Fruit fly (Drosophila melanogaster) whole organism, prepupa: Measurements from ENCODE around the gene wnd.

Experiments
- Blimp-1 ChIP-seq: fragments of 200-800 bp; sonication (Bioruptor generic); optimal IDR thresholded peaks from 3 replicates; lab custom pipeline; 2017; ENCODE audit warnings: missing biosample characterization, missing genetic modification characterization, mild to moderate bottlenecking, moderate library complexity, missing genetic modification reagents
- CG10669 ChIP-seq: fragments of 200-800 bp; sonication (Bioruptor generic); optimal IDR thresholded peaks from 3 replicates; lab custom pipeline; 2018; ENCODE audit warnings: missing biosample characterization, mild to moderate bottlenecking, missing genetic modification characterization, moderate library complexity
- CG11294 ChIP-seq: fragments of 200-800 bp; sonication (Bioruptor generic); IDR thresholded peaks from 2 replicates; pipeline ENCODE4 v1.3.6; 2022; ENCODE audit warnings: missing biosample characterization, missing genetic modification characterization
- CG11902 ChIP-seq: fragments of 200-800 bp; sonication (Bioruptor generic); optimal IDR thresholded peaks from 3 replicates; lab custom pipeline; 2016; ENCODE audit warnings: missing biosample characterization, missing genetic modification characterization
- CG15336 ChIP-seq: fragments of 200-800 bp; sonication (Bioruptor generic); IDR thresholded peaks from 2 replicates; pipeline ENCODE4 v1.3.6; 2022; ENCODE audit warnings: missing biosample characterization, missing genetic modification characterization
- CG31627 ChIP-seq: fragments of 200-800 bp; sonication (Bioruptor generic); optimal IDR thresholded peaks from 3 replicates; lab custom pipeline; 2016; ENCODE audit warnings: missing biosample characterization, missing genetic modification characterization
- CG34406 ChIP-seq: fragments of 200-800 bp; sonication (Bioruptor generic); optimal IDR thresholded peaks from 3 replicates; lab custom pipeline; 2016; ENCODE audit warnings: missing biosample characterization, missing genetic modification characterization
- CG3919 ChIP-seq: fragments of 200-800 bp; sonication (Bioruptor generic); optimal IDR thresholded peaks from 3 replicates; lab custom pipeline; 2016; ENCODE audit warnings: missing biosample characterization, missing genetic modification characterization
- CG6163 ChIP-seq: fragments of 200-800 bp; sonication (Bioruptor generic); IDR thresholded peaks from 3 replicates; pipeline ENCODE4 v1.3.6; 2022; ENCODE audit warnings: missing biosample characterization, missing genetic modification characterization
- CG6792 ChIP-seq: fragments of 200-800 bp; sonication (Bioruptor generic); optimal IDR thresholded peaks from 3 replicates; lab custom pipeline; 2016; ENCODE audit warnings: missing biosample characterization, missing genetic modification characterization
- CG7368 ChIP-seq: fragments of 200-800 bp; sonication (Bioruptor generic); optimal IDR thresholded peaks from 3 replicates; lab custom pipeline; 2016; ENCODE audit warnings: missing biosample characterization, missing genetic modification characterization
- CG8632 ChIP-seq: fragments of 200-800 bp; sonication (Bioruptor generic); optimal IDR thresholded peaks from 3 replicates; lab custom pipeline; 2016; ENCODE audit warnings: missing biosample characterization, missing genetic modification characterization
- Eip75B ChIP-seq: fragments of 200-800 bp; sonication (Bioruptor generic); optimal IDR thresholded peaks from 3 replicates; lab custom pipeline; 2016; ENCODE audit warnings: missing biosample characterization, missing genetic modification characterization
- Eip78C ChIP-seq: fragments of 200-800 bp; sonication (Bioruptor generic); peaks from one replicate; lab custom pipeline; 2016; ENCODE audit warnings: missing biosample characterization, missing genetic modification characterization
- Eip93F ChIP-seq: fragments of 200-800 bp; sonication (Bioruptor generic); optimal IDR thresholded peaks from 2 replicates; lab custom pipeline; 2016; ENCODE audit warnings: missing biosample characterization, mild to moderate bottlenecking, missing genetic modification characterization
- Ets96B ChIP-seq: fragments of 200-800 bp; optimal IDR thresholded peaks from 2 replicates; lab custom pipeline; 2019; ENCODE audit warnings: missing biosample characterization, mild to moderate bottlenecking, missing genetic modification characterization, moderate library complexity
- Hr4 ChIP-seq: fragments of 200-800 bp; sonication (Bioruptor generic); optimal IDR thresholded peaks from 3 replicates; lab custom pipeline; 2016; ENCODE audit warnings: missing biosample characterization, missing genetic modification characterization
- Met ChIP-seq: fragments of 200-800 bp; sonication (Bioruptor generic); optimal IDR thresholded peaks from 3 replicates; lab custom pipeline; 2016; ENCODE audit warnings: missing biosample characterization, missing genetic modification characterization
- OdsH ChIP-seq: fragments of 200-800 bp; sonication (Bioruptor generic); optimal IDR thresholded peaks from 3 replicates; lab custom pipeline; 2016; ENCODE audit warnings: missing biosample characterization, missing genetic modification characterization
- Smox ChIP-seq: fragments of 200-800 bp; sonication (Bioruptor generic); optimal IDR thresholded peaks from 3 replicates; lab custom pipeline; 2016; ENCODE audit warnings: missing biosample characterization, missing genetic modification characterization
- Sox102F ChIP-seq: fragments of 200-800 bp; sonication (Bioruptor generic); optimal IDR thresholded peaks from 2 replicates; lab custom pipeline; 2016; ENCODE audit warnings: missing biosample characterization, mild to moderate bottlenecking, missing genetic modification characterization
- achi ChIP-seq: fragments of 200-800 bp; sonication (Bioruptor generic); optimal IDR thresholded peaks from 3 replicates; lab custom pipeline; 2016; ENCODE audit warnings: missing biosample characterization, missing genetic modification characterization
- cyc ChIP-seq: fragments of 200-800 bp; sonication (Bioruptor generic); optimal IDR thresholded peaks from 3 replicates; lab custom pipeline; 2016; ENCODE audit warnings: missing biosample characterization, missing genetic modification characterization
- dac ChIP-seq: fragments of 200-800 bp; sonication (Bioruptor generic); optimal IDR thresholded peaks from 2 replicates; lab custom pipeline; 2017; ENCODE audit warnings: missing biosample characterization, mild to moderate bottlenecking, missing genetic modification characterization
- esn ChIP-seq: fragments of 200-800 bp; sonication (Bioruptor generic); optimal IDR thresholded peaks from 2 replicates; lab custom pipeline; 2016; ENCODE audit warnings: missing biosample characterization, mild to moderate bottlenecking, missing genetic modification characterization, moderate library complexity
- fd59A ChIP-seq: fragments of 200-800 bp; sonication (Bioruptor generic); optimal IDR thresholded peaks from 2 replicates; lab custom pipeline; 2017; ENCODE audit warnings: missing biosample characterization, mild to moderate bottlenecking, missing genetic modification characterization, missing genetic modification reagents
- fd85E ChIP-seq: fragments of 200-800 bp; sonication (Bioruptor generic); optimal IDR thresholded peaks from 3 replicates; lab custom pipeline; 2016; ENCODE audit warnings: missing biosample characterization, missing genetic modification characterization
- fkh ChIP-seq: fragments of 200-800 bp; sonication (Bioruptor generic); optimal IDR thresholded peaks from 3 replicates; lab custom pipeline; 2017; ENCODE audit warnings: missing biosample characterization, mild to moderate bottlenecking, missing genetic modification characterization, moderate library complexity
- pdm3 ChIP-seq: fragments of 200-800 bp; sonication (Bioruptor generic); optimal IDR thresholded peaks from 3 replicates; lab custom pipeline; 2016; ENCODE audit warnings: missing biosample characterization, missing genetic modification characterization
- salr ChIP-seq, 2 experiments: fragments of 200-800 bp; sonication (Bioruptor generic); optimal IDR thresholded peaks; 3 replicates each; lab custom pipeline; 2016 to 2018; ENCODE audit warnings: missing biosample characterization in 2 of 2, missing genetic modification characterization in 2 of 2, mild to moderate bottlenecking in 1 of 2
- svp ChIP-seq: fragments of 200-800 bp; sonication (Bioruptor generic); peaks from one replicate; lab custom pipeline; 2016; ENCODE audit warnings: missing biosample characterization, missing genetic modification characterization
- vri ChIP-seq: fragments of 200-800 bp; sonication (Bioruptor generic); optimal IDR thresholded peaks from 3 replicates; lab custom pipeline; 2016; ENCODE audit warnings: missing biosample characterization, mild to moderate bottlenecking, missing genetic modification characterization

Gene wnd

dm6 chr3L:19579346-19579745 is 56.2 kb downstream of the wnd start:
- no peak for TF ChIP-seq Eip75B
- TF ChIP-seq CG6792 (GFP tag; lab: Kevin White, UChicago): no peak
- TF ChIP-seq Blimp-1 (GFP tag; lab: Kevin White, UChicago): no peak
- TF ChIP-seq esn (GFP tag; lab: Kevin White, UChicago): no peak
- no peak for TF ChIP-seq CG8632 (GFP tag; lab: Kevin White, UChicago)
- TF ChIP-seq OdsH (GFP tag; lab: Kevin White, UChicago): no peak
- no peak for TF ChIP-seq CG6163
- TF ChIP-seq CG10669: no peak
- TF ChIP-seq CG11902: no peak
- TF ChIP-seq dac (GFP tag; lab: Kevin White, UChicago): no peak
- TF ChIP-seq Sox102F (GFP tag; lab: Kevin White, UChicago): no peak

- TF ChIP-seq CG15336 (GFP tag; lab: Robert Waterston, UW) (no peak), esn (GFP tag; lab: Kevin White, UChicago) (peak; percentile 44), Ets96B (tag; lab: Kevin White, UChicago) (no peak), CG7368 (peak; percentile 7), CG6792 (GFP tag; lab: Kevin White, UChicago) (peak; percentile 14), dac (GFP tag; lab: Kevin White, UChicago) (no peak), pdm3 (GFP tag; lab: Kevin White, UChicago) (peak; percentile 4), fd59A (GFP tag; lab: Kevin White, UChicago) (no peak), CG11294 (GFP tag; lab: Robert Waterston, UW) (no peak), vri (GFP tag; lab: Kevin White, UChicago) (peak; percentile 64), Sox102F (GFP tag; lab: Kevin White, UChicago) (peak; percentile 30), CG3919 (GFP tag; lab: Kevin White, UChicago) (no peak), fkh (GFP tag; lab: Kevin White, UChicago) (peak; percentile 94), Met (GFP tag; lab: Kevin White, UChicago) (peak; percentile 50), svp (GFP tag; lab: Kevin White, UChicago) (peak; percentile 25), CG34406 (no peak), salr (GFP tag; optimal IDR thresholded peaks at IDR 0.05; lab: Kevin White, UChicago) (no peak), fd85E (GFP tag; lab: Kevin White, UChicago) (no peak), CG8632 (GFP tag; lab: Kevin White, UChicago) (peak; percentile 29), Eip93F (GFP tag; lab: Kevin White, UChicago) (no peak), Eip78C (GFP tag; lab: Kevin White, UChicago) (peak; percentile 20), achi (GFP tag; lab: Kevin White, UChicago) (peak; percentile 17), CG31627 (peak; percentile 3), Smox (GFP tag; lab: Kevin White, UChicago) (peak; percentile 14)
- TF ChIP-seq, all 60 proteins: peak for 14
Observed at dm6 chr3L:19575650-19576049, 59.9 kb downstream of the wnd start.

dm6 chr3L:19574452-19574851 is 61.1 kb downstream of the wnd start:
- no peak for TF ChIP-seq Hr4 (GFP tag; lab: Kevin White, UChicago)
- TF ChIP-seq dac (GFP tag; lab: Kevin White, UChicago): no peak
- TF ChIP-seq salr (GFP tag; optimal IDR thresholded peaks at IDR 0.05; lab: Kevin White, UChicago): no peak
- TF ChIP-seq cyc: no peak
